Worm (Caenorhabditis elegans): ENCODE data around the gene W05E10.2.
A peak's percentile ranks its signal among the peaks of the same experiment; 100 is the strongest.

The W05E10.2 gene

DNA sequence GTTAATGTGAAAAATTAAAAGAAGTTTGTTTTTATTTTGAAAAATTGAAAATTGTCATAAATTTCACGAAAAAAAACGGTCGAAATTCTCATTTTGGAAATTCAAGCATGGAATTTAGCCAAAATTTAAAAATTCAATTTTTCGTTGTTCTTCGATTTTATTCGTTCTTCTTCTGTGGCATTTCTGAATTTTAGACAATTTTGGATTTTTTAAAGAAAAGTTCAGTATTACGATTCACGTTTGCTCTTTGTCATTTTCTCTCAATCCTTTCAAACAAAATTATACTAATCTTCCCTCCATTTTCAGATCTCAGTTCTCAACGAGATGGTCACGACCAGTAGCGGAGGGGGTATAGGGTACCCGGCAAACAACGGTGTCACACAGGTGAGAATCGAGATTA, 11.3 kb upstream of the W05E10.2 start, which contains the start of gene ape-1:
ape-1 (plus strand) TSS at position 301 of the 400 bp plus-strand sequence.
- no peak for TF ChIP-seq C16A3.4 (tag; optimal IDR thresholded peaks at IDR 0.05)
- no peak for TF ChIP-seq blmp-1 (tag; optimal IDR thresholded peaks at IDR 0.05)

DNA sequence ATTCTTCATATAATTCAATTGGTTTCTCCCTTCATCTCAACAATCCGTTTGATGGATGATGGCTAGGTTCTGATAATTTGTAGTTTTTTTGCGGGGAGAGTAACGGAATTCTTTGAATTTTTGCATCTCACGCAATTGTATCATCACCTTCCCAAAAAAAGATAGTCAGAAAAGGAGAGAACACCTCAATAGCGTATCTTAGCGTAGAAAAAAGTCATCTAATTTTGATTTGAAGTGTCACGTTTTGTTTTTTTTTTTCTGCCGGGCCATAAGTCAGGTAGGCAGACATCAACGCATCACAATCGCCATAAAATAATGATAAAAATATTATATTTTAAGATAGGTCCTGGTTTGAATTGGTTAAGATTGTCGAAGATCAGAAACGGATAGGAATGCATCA, 10.5 kb upstream of the W05E10.2 start:
- TF ChIP-seq nhr-47 (tag; optimal IDR thresholded peaks at IDR 0.05) (no peak), egl-27 (tag; optimal IDR thresholded peaks at IDR 0.05) (no peak), ces-1 (GFP tag; optimal IDR thresholded peaks at IDR 0.05) (no peak), dpl-1 (GFP tag; optimal IDR thresholded peaks at IDR 0.05) (no peak), nhr-90 (tag; optimal IDR thresholded peaks at IDR 0.05; ENCODE audit: poor library complexity) (no peak), mab-9 (GFP tag; IDR thresholded peaks at IDR 0.05) (no peak), ceh-88 (GFP tag; IDR thresholded peaks at IDR 0.05) (no peak), grh-1 (GFP tag; IDR thresholded peaks at IDR 0.05) (no peak), lin-14 (GFP tag; optimal IDR thresholded peaks at IDR 0.05) (peak; percentile 35), lsy-2 (tag; optimal IDR thresholded peaks at IDR 0.05) (no peak), lin-13 (GFP tag; optimal IDR thresholded peaks at IDR 0.05) (no peak), blmp-1 (tag; optimal IDR thresholded peaks at IDR 0.05) (peak; percentile 57), nhr-84 (tag; optimal IDR thresholded peaks at IDR 0.05) (no peak), nhr-85 (tag) (peak; percentile 78), snu-23 (GFP tag; optimal IDR thresholded peaks at IDR 0.05) (peak; percentile 2), elt-3 (tag; optimal IDR thresholded peaks at IDR 0.05) (peak in 2 of 6 experiments; percentile 20 to 52), nhr-20 (tag; optimal IDR thresholded peaks at IDR 0.05) (peak; percentile 11), C04F5.9 (tag; optimal IDR thresholded peaks at IDR 0.05) (no peak), unc-130 (tag; optimal IDR thresholded peaks at IDR 0.05) (no peak), nhr-71 (tag; optimal IDR thresholded peaks at IDR 0.05) (peak; percentile 37), efl-1 (optimal IDR thresholded peaks at IDR 0.05) (no peak), efl-1 (GFP tag; optimal IDR thresholded peaks at IDR 0.05 in 1 of 2) (peak in 1 of 2 experiments; percentile 9), tlp-1 (tag; optimal IDR thresholded peaks at IDR 0.05) (no peak), mdl-1 (tag; optimal IDR thresholded peaks at IDR 0.05) (peak in 1 of 2 experiments; percentile 4), sup-37 (GFP tag; optimal IDR thresholded peaks at IDR 0.05) (no peak), rnt-1 (tag; optimal IDR thresholded peaks at IDR 0.05) (no peak), ceh-90 (tag; optimal IDR thresholded peaks at IDR 0.05) (no peak)

DNA sequence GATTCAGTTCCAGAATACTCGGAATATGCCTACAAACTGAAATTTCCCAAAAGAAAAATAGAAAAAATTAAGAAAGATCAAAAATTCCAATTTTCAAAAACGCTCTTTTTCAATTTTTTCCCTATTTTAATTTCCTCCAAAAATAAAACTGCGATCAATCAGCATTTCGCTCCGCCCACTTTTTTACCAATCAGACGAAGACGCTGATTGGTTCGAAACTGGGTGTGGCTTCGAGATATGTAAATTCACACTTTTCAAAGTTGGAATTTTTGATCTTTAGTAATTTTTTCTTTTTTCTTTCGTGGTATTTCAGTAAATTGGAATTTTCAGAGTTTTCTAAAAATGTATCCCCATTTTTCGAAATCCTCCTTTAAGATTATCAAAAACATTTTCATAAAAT, 9.9 kb upstream of the W05E10.2 start:
- TF ChIP-seq sox-4 (tag; optimal IDR thresholded peaks at IDR 0.05) (no peak), unc-30 (tag; optimal IDR thresholded peaks at IDR 0.05) (no peak), nhr-19 (GFP tag; conservative IDR thresholded peaks at IDR 0.05) (no peak), snu-23 (GFP tag; optimal IDR thresholded peaks at IDR 0.05) (no peak), nhr-12 (tag; optimal IDR thresholded peaks at IDR 0.05) (no peak), mef-2 (tag; optimal IDR thresholded peaks at IDR 0.05) (no peak), hlh-17 (GFP tag; optimal IDR thresholded peaks at IDR 0.05; ENCODE audit: borderline replicate concordance) (no peak), unc-98 (GFP tag; IDR thresholded peaks at IDR 0.05) (no peak), isw-1 (GFP tag; IDR thresholded peaks at IDR 0.05) (no peak), dsc-1 (tag; optimal IDR thresholded peaks at IDR 0.05) (no peak), lir-3 (tag; optimal IDR thresholded peaks at IDR 0.05; ENCODE audit: poor library complexity) (no peak), jun-1 (tag; optimal IDR thresholded peaks at IDR 0.05) (no peak), alr-1 (tag; optimal IDR thresholded peaks at IDR 0.05; ENCODE audit: borderline replicate concordance) (no peak), dpl-1 (GFP tag; optimal IDR thresholded peaks at IDR 0.05) (no peak), C16A3.4 (tag; optimal IDR thresholded peaks at IDR 0.05) (no peak)
